Worm (Caenorhabditis elegans) whole organism, L1 larva: ENCODE measurements around the gene C09E7.10.

Experiments used
- C16A3.4 ChIP-seq: fragments of 150-350 bp; optimal IDR thresholded peaks from 2 replicates; lab custom pipeline; 2014; ENCODE audit warnings: missing biosample characterization, missing genetic modification characterization
- C34B4.2 ChIP-seq: sonication (generic microtip); optimal IDR thresholded peaks from 2 replicates; lab custom pipeline; 2017; ENCODE audit warnings: mild to moderate bottlenecking, missing genetic modification characterization, missing compliant biosample characterization
- ama-1 ChIP-seq: fragments of 150-350 bp; optimal IDR thresholded peaks from 2 replicates; lab custom pipeline; 2014
- blmp-1 ChIP-seq: fragments of 150-350 bp; optimal IDR thresholded peaks from 2 replicates; lab custom pipeline; 2014; ENCODE audit warnings: missing biosample characterization, missing genetic modification characterization
- ceh-82 ChIP-seq, 3 experiments: fragments of 150-350 bp in 1 of 3; sonication (generic microtip) in 2 of 3; optimal IDR thresholded peaks; 2 replicates each; lab custom pipeline; 2014 to 2017; ENCODE audit warnings: missing biosample characterization in 3 of 3, missing genetic modification characterization in 3 of 3
- ceh-88 ChIP-seq: fragments of 200-800 bp; sonication (Bioruptor generic); IDR thresholded peaks from 2 replicates; pipeline ENCODE4 v1.3.6; 2022; ENCODE audit warnings: missing genetic modification characterization, missing compliant biosample characterization
- efl-1 ChIP-seq, 4 experiments: fragments of 150-350 bp; optimal IDR thresholded peaks in 3 of 4; peaks in 1 of 4; 1 replicate in 1 of 4; 2 replicates in 3 of 4; lab custom pipeline; 2014; ENCODE audit warnings: missing biosample characterization in 2 of 4, missing genetic modification characterization in 2 of 4, missing genetic modification reagents in 2 of 4
- efl-3 ChIP-seq: fragments of 200-800 bp; sonication (Bioruptor generic); optimal IDR thresholded peaks from 2 replicates; lab custom pipeline; 2018; ENCODE audit warnings: mild to moderate bottlenecking, missing genetic modification characterization, missing compliant biosample characterization
- ets-5 ChIP-seq: fragments of 200-800 bp; sonication (Bioruptor generic); IDR thresholded peaks from 2 replicates; pipeline ENCODE4 v1.3.6; 2022; ENCODE audit warnings: missing genetic modification characterization, missing compliant biosample characterization
- fkh-10 ChIP-seq: sonication (generic microtip); optimal IDR thresholded peaks from 2 replicates; lab custom pipeline; 2017; ENCODE audit warnings: missing biosample characterization, missing genetic modification reagents, missing genetic modification characterization
- fkh-4 ChIP-seq: sonication (generic microtip); optimal IDR thresholded peaks from 2 replicates; lab custom pipeline; 2016; ENCODE audit warnings: missing compliant biosample characterization, missing genetic modification characterization, borderline replicate concordance
- hlh-17 ChIP-seq: fragments of 200-800 bp; sonication (Bioruptor generic); optimal IDR thresholded peaks from 2 replicates; lab custom pipeline; 2018; ENCODE audit warnings: missing genetic modification characterization, mild to moderate bottlenecking, missing compliant biosample characterization, moderate library complexity, borderline replicate concordance
- irx-1 ChIP-seq: sonication (generic microtip); optimal IDR thresholded peaks from 2 replicates; lab custom pipeline; 2016; ENCODE audit warnings: missing genetic modification characterization, missing compliant biosample characterization
- isw-1 ChIP-seq: fragments of 200-800 bp; sonication (Bioruptor generic); IDR thresholded peaks from 2 replicates; pipeline ENCODE4 v1.3.6; 2022; ENCODE audit warnings: missing genetic modification characterization, missing compliant biosample characterization
- jun-1 ChIP-seq: fragments of 150-350 bp; optimal IDR thresholded peaks from 2 replicates; lab custom pipeline; 2014; ENCODE audit warnings: missing biosample characterization, missing genetic modification reagents, missing genetic modification characterization
- lin-13 ChIP-seq: fragments of 150-350 bp; optimal IDR thresholded peaks from 2 replicates; lab custom pipeline; 2014; ENCODE audit warnings: missing biosample characterization, missing genetic modification reagents, missing genetic modification characterization
- lin-14 ChIP-seq: fragments of 200-800 bp; sonication (Bioruptor generic); optimal IDR thresholded peaks from 2 replicates; lab custom pipeline; 2018; ENCODE audit warnings: mild to moderate bottlenecking, missing genetic modification characterization, moderate library complexity, missing compliant biosample characterization
- lin-35 ChIP-seq, 2 experiments: fragments of 150-350 bp; optimal IDR thresholded peaks; 2 replicates each; lab custom pipeline; 2014; ENCODE audit warnings: missing biosample characterization in 2 of 2, missing genetic modification characterization in 2 of 2, missing genetic modification reagents in 2 of 2
- lin-39 ChIP-seq: fragments of 150-350 bp; optimal IDR thresholded peaks from 2 replicates; lab custom pipeline; 2014; ENCODE audit warnings: missing biosample characterization, missing genetic modification reagents, missing genetic modification characterization
- lir-3 ChIP-seq: sonication (generic microtip); optimal IDR thresholded peaks from 2 replicates; lab custom pipeline; 2016; ENCODE audit warnings: mild to moderate bottlenecking, missing genetic modification characterization, moderate library complexity, missing compliant biosample characterization; ENCODE audit not compliant: poor library complexity
- mab-9 ChIP-seq: fragments of 200-800 bp; sonication (Bioruptor generic); IDR thresholded peaks from 2 replicates; pipeline ENCODE4 v1.3.6; 2022; ENCODE audit warnings: missing genetic modification reagents, missing genetic modification characterization, missing compliant biosample characterization
- mdl-1 ChIP-seq, 2 experiments: fragments of 150-350 bp; optimal IDR thresholded peaks; 2 replicates each; lab custom pipeline; 2014 to 2017; ENCODE audit warnings: missing biosample characterization in 2 of 2, missing genetic modification characterization in 2 of 2, inconsistent platforms in 1 of 2
- mep-1 ChIP-seq: fragments of 150-350 bp; optimal IDR thresholded peaks from 2 replicates; lab custom pipeline; 2014; ENCODE audit warnings: missing biosample characterization, missing genetic modification characterization
- nhr-11 ChIP-seq: fragments of 150-350 bp; optimal IDR thresholded peaks from 2 replicates; lab custom pipeline; 2014; ENCODE audit warnings: missing biosample characterization, missing genetic modification characterization
- nhr-19 ChIP-seq: fragments of 200-800 bp; sonication (Bioruptor generic); conservative IDR thresholded peaks from 2 replicates; pipeline ENCODE4 v1.3.6; 2022; ENCODE audit warnings: missing genetic modification characterization, missing compliant biosample characterization
- nhr-20 ChIP-seq: sonication (generic microtip); optimal IDR thresholded peaks from 2 replicates; lab custom pipeline; 2016; ENCODE audit warnings: mild to moderate bottlenecking, missing genetic modification characterization, missing compliant biosample characterization
- nhr-28 ChIP-seq: fragments of 150-350 bp; optimal IDR thresholded peaks from 2 replicates; lab custom pipeline; 2014; ENCODE audit warnings: missing biosample characterization, missing genetic modification characterization
- nhr-47 ChIP-seq: sonication (generic microtip); optimal IDR thresholded peaks from 2 replicates; lab custom pipeline; 2016; ENCODE audit warnings: mild to moderate bottlenecking, missing genetic modification characterization, moderate library complexity, missing compliant biosample characterization
- nhr-77 ChIP-seq: fragments of 150-350 bp; optimal IDR thresholded peaks from 2 replicates; lab custom pipeline; 2014; ENCODE audit warnings: missing biosample characterization, missing genetic modification characterization
- nhr-84 ChIP-seq: sonication (generic microtip); optimal IDR thresholded peaks from 2 replicates; lab custom pipeline; 2017; ENCODE audit warnings: missing biosample characterization, missing genetic modification characterization
- pag-3 ChIP-seq: sonication (generic microtip); optimal IDR thresholded peaks from 2 replicates; lab custom pipeline; 2017; ENCODE audit warnings: missing genetic modification characterization, mild to moderate bottlenecking, missing compliant biosample characterization, antibody characterized with exemption, borderline replicate concordance; ENCODE audit not compliant: insufficient read depth
- pax-3 ChIP-seq: fragments of 200-800 bp; sonication (Bioruptor generic); optimal IDR thresholded peaks from 2 replicates; lab custom pipeline; 2018; ENCODE audit warnings: mild to moderate bottlenecking, missing genetic modification characterization, moderate library complexity, missing compliant biosample characterization
- rnt-1 ChIP-seq: sonication (generic microtip); optimal IDR thresholded peaks from 2 replicates; lab custom pipeline; 2016; ENCODE audit warnings: mild to moderate bottlenecking, missing genetic modification characterization, moderate library complexity, missing compliant biosample characterization
- skn-1 ChIP-seq: fragments of 150-350 bp; optimal IDR thresholded peaks from 2 replicates; lab custom pipeline; 2014; ENCODE audit warnings: missing biosample characterization, missing genetic modification characterization
- snpc-4 ChIP-seq: fragments of 150-350 bp; optimal IDR thresholded peaks from 2 replicates; lab custom pipeline; 2014; ENCODE audit warnings: missing biosample characterization, missing genetic modification characterization
- snu-23 ChIP-seq: sonication (generic microtip); optimal IDR thresholded peaks from 2 replicates; lab custom pipeline; 2016; ENCODE audit warnings: missing genetic modification characterization, missing compliant biosample characterization
- sox-4 ChIP-seq: sonication (generic microtip); optimal IDR thresholded peaks from 2 replicates; lab custom pipeline; 2016; ENCODE audit warnings: missing genetic modification characterization, missing compliant biosample characterization
- sptf-1 ChIP-seq: fragments of 150-350 bp; optimal IDR thresholded peaks from 2 replicates; lab custom pipeline; 2014; ENCODE audit warnings: missing biosample characterization, missing genetic modification characterization
- sup-37 ChIP-seq: fragments of 200-800 bp; sonication (Bioruptor generic); optimal IDR thresholded peaks from 2 replicates; lab custom pipeline; 2018; ENCODE audit warnings: mild to moderate bottlenecking, missing genetic modification characterization, missing compliant biosample characterization
- tbx-2 ChIP-seq: sonication (generic microtip); optimal IDR thresholded peaks from 2 replicates; lab custom pipeline; 2016; ENCODE audit warnings: missing genetic modification characterization, missing compliant biosample characterization
- unc-130 ChIP-seq: fragments of 150-350 bp; optimal IDR thresholded peaks from 2 replicates; lab custom pipeline; 2017; ENCODE audit warnings: missing biosample characterization, missing genetic modification characterization, inconsistent platforms
- unc-86 ChIP-seq: sonication (generic microtip); optimal IDR thresholded peaks from 2 replicates; lab custom pipeline; 2016; ENCODE audit warnings: missing genetic modification characterization, missing compliant biosample characterization
- unc-98 ChIP-seq: fragments of 200-800 bp; sonication (Bioruptor generic); IDR thresholded peaks from 2 replicates; pipeline ENCODE4 v1.3.6; 2022; ENCODE audit warnings: missing genetic modification characterization, missing compliant biosample characterization
- xbp-1 ChIP-seq: sonication (generic microtip); optimal IDR thresholded peaks from 2 replicates; lab custom pipeline; 2016; ENCODE audit warnings: missing genetic modification characterization, missing compliant biosample characterization
- zag-1 ChIP-seq: fragments of 150-350 bp; optimal IDR thresholded peaks from 2 replicates; lab custom pipeline; 2014; ENCODE audit warnings: missing biosample characterization, missing genetic modification characterization
- ztf-11 ChIP-seq, 2 experiments: sonication (generic microtip); optimal IDR thresholded peaks; 2 replicates each; lab custom pipeline; 2016 to 2017; ENCODE audit warnings: missing genetic modification characterization in 2 of 2, missing biosample characterization in 1 of 2, missing compliant biosample characterization in 1 of 2
- ztf-4 ChIP-seq: fragments of 150-350 bp; optimal IDR thresholded peaks from 2 replicates; lab custom pipeline; 2014; ENCODE audit warnings: missing biosample characterization, missing genetic modification characterization

The C09E7.10 gene

ce11 chrIII:6519949-6520348 is at the start of gene C09E7.10:
Gene C09E7.10 (minus strand): TSS chrIII:6520049.
- no peak for TF ChIP-seq efl-3 (GFP tag; lab: Kevin White, UChicago)
- no peak for TF ChIP-seq lin-13
- TF ChIP-seq ama-1 (lab: Kevin White, UChicago), result no peak
- no peak for TF ChIP-seq zag-1 (tag; lab: Kevin White, UChicago)
- TF ChIP-seq ets-5 (GFP tag; lab: Robert Waterston, UW), result no peak
- TF ChIP-seq sptf-1 (tag; lab: Kevin White, UChicago), result no peak
- TF ChIP-seq nhr-20 (tag; lab: Kevin White, UChicago), result no peak
- TF ChIP-seq pag-3 (tag; lab: Kevin White, UChicago), result no peak
- TF ChIP-seq nhr-47 (tag; lab: Kevin White, UChicago), result no peak
- no peak for TF ChIP-seq C34B4.2 (tag; lab: Kevin White, UChicago)
- no peak for TF ChIP-seq nhr-77
- no peak for TF ChIP-seq tbx-2 (tag; lab: Kevin White, UChicago)

- TF ChIP-seq hlh-17, result no peak
- no peak for TF ChIP-seq isw-1 (GFP tag; lab: Robert Waterston, UW)
- TF ChIP-seq lin-39 (tag; lab: Kevin White, UChicago), result no peak
- no peak for TF ChIP-seq nhr-84 (tag; lab: Kevin White, UChicago)
- TF ChIP-seq sup-37 (GFP tag; lab: Kevin White, UChicago), result no peak
- no peak for TF ChIP-seq ceh-88 (GFP tag; lab: Robert Waterston, UW)
- TF ChIP-seq blmp-1 (tag; lab: Kevin White, UChicago), result no peak
- no peak for TF ChIP-seq fkh-4 (tag; lab: Kevin White, UChicago)
- no peak for TF ChIP-seq C16A3.4
- no peak for TF ChIP-seq nhr-11 (tag; lab: Kevin White, UChicago)
- TF ChIP-seq ztf-4, result no peak
- TF ChIP-seq efl-1 (optimal IDR thresholded peaks at IDR 0.05; lab: Kevin White, UChicago), result no peak
- no peak for TF ChIP-seq efl-1 (GFP tag; optimal IDR thresholded peaks at IDR 0.05 in 1 of 2; lab: Kevin White, UChicago)
- TF ChIP-seq sox-4 (tag; lab: Kevin White, UChicago), result no peak
- no peak for TF ChIP-seq jun-1 (tag; lab: Kevin White, UChicago)
- TF ChIP-seq nhr-28, result no peak
Observed at ce11 chrIII:6558487-6558886, 38.6 kb upstream of the C09E7.10 start, which contains the start of gene C09E7.8. Gene C09E7.8 (minus strand): TSS chrIII:6558587.

ce11 chrIII:6551187-6552058 is 31.6 kb upstream of the C09E7.10 start, which contains the start of gene C09E7.7:
Gene C09E7.7 (minus strand): TSS chrIII:6551243.
- peak; percentile 52 for TF ChIP-seq sox-4 (tag; lab: Kevin White, UChicago)
- peak in 1 of 2 experiments; percentile 6 for TF ChIP-seq mdl-1 (tag; optimal IDR thresholded peaks at IDR 0.05; lab: Kevin White, UChicago)
- peak; percentile 42 to 43 for TF ChIP-seq lin-35 (GFP tag; optimal IDR thresholded peaks at IDR 0.05; lab: Kevin White, UChicago)
- TF ChIP-seq lir-3 (tag; lab: Kevin White, UChicago), result peak; percentile 67
- peak; percentile 71 for TF ChIP-seq pax-3
- TF ChIP-seq rnt-1 (tag; lab: Kevin White, UChicago), result peak; percentile 79
- peak; percentile 93 for TF ChIP-seq lin-14
- peak; percentile 64 for TF ChIP-seq ceh-88 (GFP tag; lab: Robert Waterston, UW)
- TF ChIP-seq ceh-82 (tag; optimal IDR thresholded peaks at IDR 0.05; lab: Kevin White, UChicago), result peak in 1 of 3 experiments; percentile 43
- TF ChIP-seq snpc-4, result peak; percentile 2
- peak; percentile 33 for TF ChIP-seq fkh-10 (GFP tag; lab: Kevin White, UChicago)
- peak; percentile 82 for TF ChIP-seq nhr-47 (tag; lab: Kevin White, UChicago)
- TF ChIP-seq nhr-19 (GFP tag; lab: Robert Waterston, UW), result peak; percentile 70
- TF ChIP-seq xbp-1, result peak; percentile 45
- peak; percentile 23 to 68 for TF ChIP-seq efl-1 (optimal IDR thresholded peaks at IDR 0.05; lab: Kevin White, UChicago)
- peak; percentile 49 to 96 for TF ChIP-seq efl-1 (GFP tag; optimal IDR thresholded peaks at IDR 0.05 in 1 of 2; lab: Kevin White, UChicago)
- TF ChIP-seq mab-9 (GFP tag; lab: Robert Waterston, UW), result peak; percentile 64
- TF ChIP-seq unc-98 (GFP tag; lab: Robert Waterston, UW), result peak; percentile 62
- peak; percentile 51 for TF ChIP-seq snu-23
- peak; percentile 61 for TF ChIP-seq mep-1
- peak in 1 of 2 experiments; percentile 79 for TF ChIP-seq ztf-11 (tag; optimal IDR thresholded peaks at IDR 0.05; lab: Kevin White, UChicago)
- TF ChIP-seq skn-1 (tag; lab: Kevin White, UChicago), result peak; percentile 46
- TF ChIP-seq irx-1, result peak; percentile 27
- TF ChIP-seq unc-86, result peak; percentile 76
- peak; percentile 33 for TF ChIP-seq jun-1 (tag; lab: Kevin White, UChicago)
- peak; percentile 3 for TF ChIP-seq unc-130 (tag; lab: Kevin White, UChicago)
